Worm (Caenorhabditis elegans) whole organism, early embryonic: Measurements from ENCODE around the gene H03G16.1.

Experiments
- B0310.2 ChIP-seq: sonication (generic microtip); optimal IDR thresholded peaks from 2 replicates; lab custom pipeline; 2016; ENCODE audit warnings: mild to moderate bottlenecking, missing genetic modification characterization, missing compliant biosample characterization
- F13C5.2 ChIP-seq: sonication (generic microtip); optimal IDR thresholded peaks from 2 replicates; lab custom pipeline; 2017; ENCODE audit warnings: mild to moderate bottlenecking, missing genetic modification characterization, inconsistent platforms, missing compliant biosample characterization
- aly-1 ChIP-seq: sonication (generic microtip); optimal IDR thresholded peaks from 2 replicates; lab custom pipeline; 2016; ENCODE audit warnings: missing genetic modification characterization, missing compliant biosample characterization
- ama-1 ChIP-seq: fragments of 150-350 bp; optimal IDR thresholded peaks from 2 replicates; lab custom pipeline; 2014
- ceh-13 ChIP-seq: fragments of 200-800 bp; sonication (Bioruptor generic); optimal IDR thresholded peaks from 2 replicates; lab custom pipeline; 2018; ENCODE audit warnings: mild to moderate bottlenecking, missing genetic modification characterization, missing compliant biosample characterization
- ceh-36 ChIP-seq: sonication (generic microtip); optimal IDR thresholded peaks from 2 replicates; lab custom pipeline; 2016; ENCODE audit warnings: missing genetic modification characterization, inconsistent platforms, missing compliant biosample characterization
- ets-7 ChIP-seq: sonication (generic microtip); optimal IDR thresholded peaks from 2 replicates; lab custom pipeline; 2016; ENCODE audit warnings: missing genotype, missing genetic modification characterization, missing compliant biosample characterization
- flt-1 ChIP-seq: fragments of 200-800 bp; sonication (Bioruptor generic); IDR thresholded peaks from 2 replicates; pipeline ENCODE4 v1.3.6; 2022; ENCODE audit warnings: missing genetic modification characterization, missing compliant biosample characterization
- hmbx-1 ChIP-seq: sonication (generic microtip); optimal IDR thresholded peaks from 2 replicates; lab custom pipeline; 2016; ENCODE audit warnings: mild to moderate bottlenecking, missing genetic modification characterization, missing compliant biosample characterization
- hmg-4 ChIP-seq: fragments of 200-800 bp; sonication (Bioruptor generic); optimal IDR thresholded peaks from 2 replicates; lab custom pipeline; 2018; ENCODE audit warnings: mild to moderate bottlenecking, missing genetic modification characterization, missing compliant biosample characterization
- hnd-1 ChIP-seq: sonication (generic microtip); optimal IDR thresholded peaks from 2 replicates; lab custom pipeline; 2016; ENCODE audit warnings: missing genetic modification characterization, missing compliant biosample characterization
- pes-1 ChIP-seq: fragments of 200-800 bp; sonication (Bioruptor generic); IDR thresholded peaks from 2 replicates; pipeline ENCODE4 v1.3.6; 2022; ENCODE audit warnings: missing genetic modification reagents, missing genetic modification characterization, missing compliant biosample characterization
- scrt-1 ChIP-seq: fragments of 200-800 bp; sonication (Bioruptor generic); IDR thresholded peaks from 2 replicates; pipeline ENCODE4 v1.3.6; 2022; ENCODE audit warnings: missing genetic modification characterization, missing compliant biosample characterization
- sea-1 ChIP-seq: fragments of 200-800 bp; sonication (Bioruptor generic); conservative IDR thresholded peaks from 2 replicates; pipeline ENCODE4 v1.3.6; 2022; ENCODE audit warnings: missing genetic modification characterization, missing compliant biosample characterization
- tbx-11 ChIP-seq: fragments of 200-800 bp; sonication (Bioruptor generic); IDR thresholded peaks from 2 replicates; pipeline ENCODE4 v1.3.6; 2022; ENCODE audit warnings: missing genetic modification characterization, missing compliant biosample characterization
- tbx-37 ChIP-seq: fragments of 200-800 bp; sonication (Bioruptor generic); conservative IDR thresholded peaks from 2 replicates; pipeline ENCODE4 v1.3.6; 2022; ENCODE audit warnings: missing genetic modification reagents, missing genetic modification characterization, missing compliant biosample characterization
- tra-4 ChIP-seq: sonication (generic microtip); optimal IDR thresholded peaks from 2 replicates; lab custom pipeline; 2017; ENCODE audit warnings: missing genetic modification characterization, missing compliant biosample characterization

Gene H03G16.1

DNA sequence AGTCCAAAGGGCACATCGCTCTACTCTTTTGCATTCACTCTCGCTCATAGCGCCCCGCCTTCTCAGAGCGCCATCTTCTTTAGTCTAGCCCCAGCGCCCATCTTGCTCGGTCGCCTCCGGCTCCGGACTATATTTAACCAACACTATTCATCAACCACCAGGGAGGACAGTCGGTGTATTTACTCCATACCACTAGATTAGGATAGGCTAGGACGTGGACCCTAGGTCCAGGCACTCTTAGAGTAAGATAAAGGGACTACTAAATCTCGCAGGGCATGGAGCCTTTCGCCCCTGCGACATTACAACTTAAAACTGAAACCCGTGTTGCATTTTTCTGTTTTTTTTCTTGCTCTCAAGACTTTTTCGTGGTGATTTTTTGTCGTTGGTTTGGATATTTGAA lies 6.1 kb upstream of the H03G16.1 start:
- TF ChIP-seq F13C5.2 (no peak), tbx-37 (GFP tag; lab: Robert Waterston, UW) (no peak), pes-1 (GFP tag; lab: Robert Waterston, UW) (no peak), hnd-1 (no peak), scrt-1 (GFP tag; lab: Robert Waterston, UW) (no peak), sea-1 (GFP tag; lab: Robert Waterston, UW) (no peak), ceh-13 (GFP tag; lab: Kevin White, UChicago) (no peak), hmg-4 (GFP tag; lab: Kevin White, UChicago) (no peak), ceh-36 (tag; lab: Kevin White, UChicago) (no peak), tra-4 (tag; lab: Kevin White, UChicago) (no peak), flt-1 (GFP tag; lab: Robert Waterston, UW) (no peak)

DNA sequence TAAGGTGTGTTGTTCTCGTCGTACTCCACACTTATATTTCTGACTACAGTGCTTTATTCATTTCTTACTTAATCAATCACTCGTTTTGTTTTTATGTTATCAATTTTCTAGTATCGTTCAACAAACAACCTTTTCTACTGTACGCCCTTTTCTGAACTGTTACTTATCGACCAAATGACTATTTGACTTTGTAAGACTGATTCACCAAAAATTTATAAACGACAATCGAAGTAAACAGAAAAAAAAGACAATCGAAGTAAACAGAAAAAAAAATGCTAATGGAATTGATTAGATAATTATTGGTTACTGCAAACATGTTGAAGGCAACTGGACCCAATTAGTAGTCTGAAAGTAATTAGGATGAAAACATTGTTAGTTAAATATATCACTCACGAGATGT lies 3.7 kb upstream of the H03G16.1 start:
- TF ChIP-seq aly-1 (tag; lab: Kevin White, UChicago) (no peak), hnd-1 (no peak), tbx-11 (GFP tag; lab: Robert Waterston, UW) (no peak), pes-1 (GFP tag; lab: Robert Waterston, UW) (no peak), ceh-13 (GFP tag; lab: Kevin White, UChicago) (no peak), flt-1 (GFP tag; lab: Robert Waterston, UW) (no peak), scrt-1 (GFP tag; lab: Robert Waterston, UW) (no peak)

DNA sequence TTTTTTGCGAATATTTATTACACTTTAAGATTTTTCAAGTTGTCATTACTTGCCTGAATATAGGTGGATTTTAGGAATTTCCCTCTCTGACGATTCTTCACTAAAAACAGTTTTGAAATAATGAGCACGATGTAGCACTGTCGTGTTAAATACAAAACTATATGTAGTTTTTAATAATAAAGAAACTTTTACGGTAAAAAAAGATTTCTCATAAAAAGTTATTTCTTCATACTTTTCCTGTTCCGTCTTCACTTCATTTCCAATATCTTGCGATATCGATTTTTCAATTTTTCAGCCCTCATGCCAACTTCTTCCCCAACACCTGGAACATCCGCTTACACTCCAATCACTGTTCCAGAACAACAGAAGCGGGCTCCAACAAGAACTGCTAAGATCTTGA lies 1.3 kb upstream of the H03G16.1 start, which contains the start of gene H03G16.6:
H03G16.6 (plus strand) TSS at position 301 of the 400 bp plus-strand sequence.
- TF ChIP-seq tbx-37 (GFP tag; lab: Robert Waterston, UW) = no peak
- no peak for TF ChIP-seq scrt-1 (GFP tag; lab: Robert Waterston, UW)
- TF ChIP-seq hmg-4 (GFP tag; lab: Kevin White, UChicago) = no peak
- TF ChIP-seq F13C5.2 = no peak
- no peak for TF ChIP-seq sea-1 (GFP tag; lab: Robert Waterston, UW)
- no peak for TF ChIP-seq pes-1 (GFP tag; lab: Robert Waterston, UW)
- no peak for TF ChIP-seq hmbx-1 (tag; lab: Kevin White, UChicago)
- no peak for TF ChIP-seq ceh-36 (tag; lab: Kevin White, UChicago)
- TF ChIP-seq ama-1 (lab: Kevin White, UChicago) = no peak
- no peak for TF ChIP-seq aly-1 (tag; lab: Kevin White, UChicago)

DNA sequence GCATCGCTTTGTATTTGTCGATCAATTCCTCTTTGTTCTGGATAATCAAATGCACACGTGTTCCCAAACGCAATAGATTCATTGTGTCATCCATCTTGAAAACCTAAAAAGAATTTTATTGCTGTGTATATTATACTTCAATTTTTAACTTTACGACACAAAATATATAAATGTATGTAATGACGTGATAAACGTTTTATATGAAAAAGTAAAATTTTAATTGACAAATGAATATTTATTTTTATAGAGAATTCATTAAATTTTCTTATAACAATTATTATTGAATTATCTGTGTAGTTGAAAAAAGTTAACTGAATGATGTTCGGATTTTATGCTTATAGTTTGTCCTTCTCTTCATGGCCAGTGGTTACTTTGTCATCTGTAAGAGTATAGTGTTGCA lies 2.2 kb downstream of the H03G16.1 start, which contains the start of gene H03G16.7:
H03G16.7 (minus strand) TSS at position 101 of the 400 bp plus-strand sequence.
- TF ChIP-seq B0310.2 (tag; lab: Kevin White, UChicago) (no peak), sea-1 (GFP tag; lab: Robert Waterston, UW) (no peak), scrt-1 (GFP tag; lab: Robert Waterston, UW) (no peak), ceh-13 (GFP tag; lab: Kevin White, UChicago) (no peak), hnd-1 (no peak), ama-1 (lab: Kevin White, UChicago) (no peak), pes-1 (GFP tag; lab: Robert Waterston, UW) (no peak), aly-1 (tag; lab: Kevin White, UChicago) (no peak)

DNA sequence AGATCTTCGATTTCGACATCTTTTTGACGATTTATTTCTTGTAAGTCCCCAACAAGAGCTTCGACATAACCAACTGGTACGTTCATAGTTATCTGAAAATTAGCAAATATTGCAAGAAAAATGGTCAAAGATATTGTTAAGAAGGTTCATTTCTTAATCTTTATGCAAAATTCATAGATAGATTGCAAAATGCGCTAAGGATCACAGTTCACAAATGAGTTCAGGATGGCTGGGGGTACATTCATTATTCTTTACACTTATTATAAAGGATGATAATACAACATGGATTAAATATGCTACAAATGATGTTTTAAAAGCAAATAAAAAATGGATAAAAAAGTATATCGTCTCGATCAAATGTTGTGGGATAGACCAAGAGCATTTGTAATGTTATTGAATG lies 3.1 kb downstream of the H03G16.1 start, which contains the start of gene H03G16.5:
H03G16.5 (minus strand) TSS at position 101 of the 400 bp plus-strand sequence.
- TF ChIP-seq ceh-13 (GFP tag; lab: Kevin White, UChicago) (no peak), ceh-36 (tag; lab: Kevin White, UChicago) (no peak), flt-1 (GFP tag; lab: Robert Waterston, UW) (no peak), hmg-4 (GFP tag; lab: Kevin White, UChicago) (no peak), tra-4 (tag; lab: Kevin White, UChicago) (no peak), F13C5.2 (no peak), sea-1 (GFP tag; lab: Robert Waterston, UW) (no peak), hmbx-1 (tag; lab: Kevin White, UChicago) (no peak), tbx-37 (GFP tag; lab: Robert Waterston, UW) (no peak), hnd-1 (no peak), B0310.2 (tag; lab: Kevin White, UChicago) (no peak), tbx-11 (GFP tag; lab: Robert Waterston, UW) (no peak), ets-7 (no peak)

DNA sequence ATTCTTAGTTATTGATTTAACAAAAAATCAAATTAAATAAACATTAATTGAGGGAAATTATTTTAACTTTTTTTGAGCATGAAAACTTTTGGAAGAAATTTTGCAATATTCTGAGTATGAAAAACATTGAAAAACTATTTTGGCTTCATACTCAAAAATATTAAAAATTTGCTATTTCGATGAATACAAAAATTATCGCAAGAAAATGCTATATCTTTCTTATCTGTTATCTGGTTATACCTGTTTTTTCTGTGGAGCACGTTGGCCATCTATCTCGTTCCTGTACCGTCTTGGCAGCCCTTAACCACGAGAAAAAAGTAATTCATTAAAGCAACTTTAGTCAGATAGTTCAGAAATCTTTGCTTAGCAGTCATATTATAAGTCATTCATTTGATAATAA lies 4.2 kb downstream of the H03G16.1 start:
- no peak for TF ChIP-seq ets-7
- TF ChIP-seq hnd-1 = no peak
- no peak for TF ChIP-seq tbx-11 (GFP tag; lab: Robert Waterston, UW)
- TF ChIP-seq hmbx-1 (tag; lab: Kevin White, UChicago) = no peak
- TF ChIP-seq aly-1 (tag; lab: Kevin White, UChicago) = no peak
- no peak for TF ChIP-seq ama-1 (lab: Kevin White, UChicago)

DNA sequence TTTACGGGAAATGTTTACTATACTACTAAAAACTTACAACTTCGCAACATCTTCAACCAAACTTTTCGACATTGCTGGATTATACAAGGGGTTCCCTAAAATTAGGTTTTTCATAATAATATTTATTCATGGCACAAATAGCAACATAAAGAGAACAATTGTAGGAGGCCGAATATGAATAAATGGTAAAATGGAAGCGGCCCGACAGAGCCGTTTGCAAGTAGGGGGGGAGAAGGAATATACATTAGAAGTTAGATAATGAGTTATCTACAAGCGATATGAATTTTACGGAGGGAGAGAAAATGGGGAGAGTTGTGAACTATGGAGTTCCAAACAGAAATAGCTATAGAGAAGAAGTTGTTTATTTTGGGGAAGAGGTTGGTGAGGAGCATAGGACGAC lies 6.6 kb downstream of the H03G16.1 start, which contains the start of gene fbxa-96:
fbxa-96 (minus strand) TSS at position 101 of the 400 bp plus-strand sequence.
- no peak for TF ChIP-seq scrt-1 (GFP tag; lab: Robert Waterston, UW)

DNA sequence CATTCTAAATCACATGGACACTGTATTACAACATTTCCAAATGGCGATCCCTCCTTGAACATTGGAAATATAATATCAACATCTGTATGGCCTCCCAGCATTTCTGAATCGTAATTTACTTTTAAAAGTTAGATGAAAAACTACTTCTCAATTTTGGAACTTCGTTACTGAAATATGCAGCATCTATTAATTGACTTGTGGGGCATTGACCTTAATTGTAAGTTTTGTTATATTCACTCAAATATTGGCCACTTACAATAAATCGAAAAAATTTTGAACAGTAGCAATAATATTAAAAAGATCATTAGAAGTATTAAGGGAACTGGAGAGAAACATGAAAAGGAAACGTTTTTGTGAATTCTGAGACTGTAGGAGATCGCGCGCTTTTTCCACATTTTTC lies 15.6 kb downstream of the H03G16.1 start, which contains the start of gene mam-6:
mam-6 (minus strand) TSS at position 101 of the 400 bp plus-strand sequence.
- TF ChIP-seq ama-1 (lab: Kevin White, UChicago) (no peak), sea-1 (GFP tag; lab: Robert Waterston, UW) (no peak), hnd-1 (no peak)
